Fruit fly (Drosophila melanogaster) whole organism, prepupa: ENCODE data around the gene glo.

Experiments used
- Blimp-1 ChIP-seq: fragments of 200-800 bp; sonication (Bioruptor generic); optimal IDR thresholded peaks from 3 replicates; lab custom pipeline; 2017; ENCODE audit warnings: missing biosample characterization, missing genetic modification characterization, mild to moderate bottlenecking, moderate library complexity, missing genetic modification reagents
- CG10631 ChIP-seq: fragments of 200-800 bp; sonication (Bioruptor generic); optimal IDR thresholded peaks from 2 replicates; lab custom pipeline; 2016; ENCODE audit warnings: missing biosample characterization, missing genetic modification characterization
- CG3032 ChIP-seq: fragments of 200-800 bp; optimal IDR thresholded peaks from 2 replicates; lab custom pipeline; 2019; ENCODE audit warnings: missing biosample characterization, mild to moderate bottlenecking, missing genetic modification characterization, moderate library complexity
- CG4318 ChIP-seq: fragments of 200-800 bp; sonication (Bioruptor generic); optimal IDR thresholded peaks from 3 replicates; lab custom pipeline; 2017; ENCODE audit warnings: missing biosample characterization, mild to moderate bottlenecking, missing genetic modification characterization
- CG6854 ChIP-seq: fragments of 200-800 bp; sonication (Bioruptor generic); optimal IDR thresholded peaks from 2 replicates; lab custom pipeline; 2017; ENCODE audit warnings: missing biosample characterization, mild to moderate bottlenecking, missing genetic modification characterization
- CG8632 ChIP-seq: fragments of 200-800 bp; sonication (Bioruptor generic); optimal IDR thresholded peaks from 3 replicates; lab custom pipeline; 2016; ENCODE audit warnings: missing biosample characterization, missing genetic modification characterization
- Ets96B ChIP-seq: fragments of 200-800 bp; optimal IDR thresholded peaks from 2 replicates; lab custom pipeline; 2019; ENCODE audit warnings: missing biosample characterization, mild to moderate bottlenecking, missing genetic modification characterization, moderate library complexity
- Hr38 ChIP-seq: sonication (Bioruptor generic); optimal IDR thresholded peaks from 2 replicates; lab custom pipeline; 2016; ENCODE audit warnings: missing biosample characterization, missing genetic modification characterization
- Hr4 ChIP-seq: fragments of 200-800 bp; sonication (Bioruptor generic); optimal IDR thresholded peaks from 3 replicates; lab custom pipeline; 2016; ENCODE audit warnings: missing biosample characterization, missing genetic modification characterization
- Lpt ChIP-seq: fragments of 200-800 bp; sonication (Bioruptor generic); optimal IDR thresholded peaks from 3 replicates; lab custom pipeline; 2016; ENCODE audit warnings: missing biosample characterization, missing genetic modification characterization
- OdsH ChIP-seq: fragments of 200-800 bp; sonication (Bioruptor generic); optimal IDR thresholded peaks from 3 replicates; lab custom pipeline; 2016; ENCODE audit warnings: missing biosample characterization, missing genetic modification characterization
- fkh ChIP-seq: fragments of 200-800 bp; sonication (Bioruptor generic); optimal IDR thresholded peaks from 3 replicates; lab custom pipeline; 2017; ENCODE audit warnings: missing biosample characterization, mild to moderate bottlenecking, missing genetic modification characterization, moderate library complexity
- spab ChIP-seq: fragments of 200-800 bp; sonication (Bioruptor generic); optimal IDR thresholded peaks from 2 replicates; lab custom pipeline; 2017; ENCODE audit warnings: missing biosample characterization, mild to moderate bottlenecking, missing genetic modification characterization, missing genetic modification reagents
- topi ChIP-seq: fragments of 200-800 bp; sonication (Bioruptor generic); optimal IDR thresholded peaks from 3 replicates; lab custom pipeline; 2016; ENCODE audit warnings: missing biosample characterization, missing genetic modification characterization

DNA sequence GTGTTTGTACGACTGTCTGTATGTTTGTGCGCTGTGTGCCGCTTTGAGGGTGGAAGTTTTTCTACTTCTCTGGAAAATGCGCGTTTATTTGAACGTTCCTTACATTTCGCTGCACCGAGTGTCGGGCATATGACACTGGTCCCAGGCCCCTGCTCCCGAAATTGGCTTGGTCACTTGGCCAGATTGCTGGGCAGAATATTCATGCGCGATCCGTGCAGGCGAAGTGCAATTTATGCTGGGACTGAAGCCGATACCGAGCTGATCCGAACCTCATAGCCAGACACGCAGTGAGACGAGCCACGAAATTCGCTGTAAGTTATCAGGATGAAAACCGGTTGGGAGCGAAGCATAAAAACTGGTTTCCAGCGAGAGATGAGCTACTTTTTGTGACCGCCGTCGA, 40.3 kb downstream of the glo start:
- TF ChIP-seq OdsH (GFP tag; lab: Kevin White, UChicago) (no peak), Lpt (GFP tag; lab: Kevin White, UChicago) (no peak), fkh (GFP tag; lab: Kevin White, UChicago) (no peak), Blimp-1 (no peak), CG8632 (no peak), Ets96B (tag; lab: Kevin White, UChicago) (no peak), spab (no peak), CG6854 (GFP tag; lab: Kevin White, UChicago) (no peak), topi (GFP tag; lab: Kevin White, UChicago) (no peak), CG3032 (no peak), CG10631 (no peak), CG4318 (GFP tag; lab: Kevin White, UChicago) (no peak), Hr4 (no peak), Hr38 (GFP tag; lab: Kevin White, UChicago) (no peak)
